Worm (Caenorhabditis elegans) whole organism, L2 larva: Measurements from ENCODE around the gene srx-9.

Experiments
- C34F6.9 ChIP-seq: fragments of 150-350 bp; optimal IDR thresholded peaks from 2 replicates; lab custom pipeline; 2014; ENCODE audit warnings: missing biosample characterization, missing genetic modification characterization
- F13H6.1 ChIP-seq: sonication (generic microtip); optimal IDR thresholded peaks from 2 replicates; lab custom pipeline; 2016; ENCODE audit warnings: missing genetic modification characterization, missing compliant biosample characterization
- R02D3.7 ChIP-seq: fragments of 150-350 bp; optimal IDR thresholded peaks from 2 replicates; lab custom pipeline; 2014; ENCODE audit warnings: missing biosample characterization, missing genetic modification characterization
- Y55F3AM.14 ChIP-seq: fragments of 200-800 bp; sonication (Bioruptor generic); optimal IDR thresholded peaks from 2 replicates; lab custom pipeline; 2018; ENCODE audit warnings: mild to moderate bottlenecking, missing genetic modification characterization, missing compliant biosample characterization
- ZK546.5 ChIP-seq: sonication (generic microtip); optimal IDR thresholded peaks from 2 replicates; lab custom pipeline; 2017; ENCODE audit warnings: missing biosample characterization, missing genetic modification characterization
- aly-2 ChIP-seq: fragments of 150-350 bp; optimal IDR thresholded peaks from 2 replicates; lab custom pipeline; 2014; ENCODE audit warnings: missing biosample characterization, missing genetic modification characterization
- ama-1 ChIP-seq: fragments of 150-350 bp; optimal IDR thresholded peaks from 2 replicates; lab custom pipeline; 2018; ENCODE audit warnings: inconsistent platforms
- blmp-1 ChIP-seq: sonication (generic microtip); optimal IDR thresholded peaks from 2 replicates; lab custom pipeline; 2017; ENCODE audit warnings: missing genetic modification characterization, mild to moderate bottlenecking, missing compliant biosample characterization, antibody characterized with exemption, moderate library complexity; ENCODE audit not compliant: insufficient read depth
- ceh-16 ChIP-seq: fragments of 150-350 bp; optimal IDR thresholded peaks from 2 replicates; lab custom pipeline; 2014; ENCODE audit warnings: missing biosample characterization, missing genetic modification characterization
- ceh-82 ChIP-seq: fragments of 150-350 bp; optimal IDR thresholded peaks from 2 replicates; lab custom pipeline; 2014; ENCODE audit warnings: missing biosample characterization, missing genetic modification characterization
- crh-2 ChIP-seq: sonication (generic microtip); optimal IDR thresholded peaks from 2 replicates; lab custom pipeline; 2017; ENCODE audit warnings: missing biosample characterization, missing genetic modification characterization
- egl-27 ChIP-seq: sonication (generic microtip); optimal IDR thresholded peaks from 3 replicates; lab custom pipeline; 2017; ENCODE audit warnings: missing biosample characterization, missing genetic modification reagents, missing genetic modification characterization
- elt-1 ChIP-seq: fragments of 150-350 bp; optimal IDR thresholded peaks from 2 replicates; lab custom pipeline; 2014; ENCODE audit warnings: missing biosample characterization, missing genetic modification characterization
- fos-1 ChIP-seq: fragments of 150-350 bp; optimal IDR thresholded peaks from 2 replicates; lab custom pipeline; 2014; ENCODE audit warnings: missing biosample characterization, missing genetic modification characterization
- gmeb-1 ChIP-seq: fragments of 150-350 bp; optimal IDR thresholded peaks from 2 replicates; lab custom pipeline; 2014; ENCODE audit warnings: missing biosample characterization, missing genetic modification characterization
- lin-13 ChIP-seq: fragments of 150-350 bp; optimal IDR thresholded peaks from 2 replicates; lab custom pipeline; 2014; ENCODE audit warnings: missing biosample characterization, missing genetic modification reagents, missing genetic modification characterization
- lin-39 ChIP-seq: fragments of 150-350 bp; optimal IDR thresholded peaks from 2 replicates; lab custom pipeline; 2014; ENCODE audit warnings: missing biosample characterization, missing genetic modification reagents, missing genetic modification characterization
- lsy-2 ChIP-seq, 2 experiments: fragments of 150-350 bp in 1 of 2; sonication (generic microtip) in 1 of 2; optimal IDR thresholded peaks; 2 replicates each; lab custom pipeline; 2014 to 2017; ENCODE audit warnings: missing biosample characterization in 2 of 2, missing genetic modification characterization in 2 of 2
- mbf-1 ChIP-seq: sonication (generic microtip); optimal IDR thresholded peaks from 2 replicates; lab custom pipeline; 2017; ENCODE audit warnings: missing biosample characterization, missing genetic modification characterization
- mdl-1 ChIP-seq, 2 experiments: fragments of 150-350 bp in 1 of 2; sonication (generic microtip) in 1 of 2; optimal IDR thresholded peaks; 2 replicates each; lab custom pipeline; 2017; ENCODE audit warnings: missing biosample characterization in 2 of 2, missing genetic modification characterization in 2 of 2
- nhr-10 ChIP-seq: sonication (generic microtip); optimal IDR thresholded peaks from 2 replicates; lab custom pipeline; 2017; ENCODE audit warnings: missing biosample characterization, missing genetic modification characterization
- nhr-11 ChIP-seq: fragments of 150-350 bp; optimal IDR thresholded peaks from 2 replicates; lab custom pipeline; 2014; ENCODE audit warnings: missing biosample characterization, missing genetic modification characterization
- nhr-12 ChIP-seq: fragments of 150-350 bp; optimal IDR thresholded peaks from 2 replicates; lab custom pipeline; 2014; ENCODE audit warnings: missing biosample characterization, missing genetic modification characterization
- nhr-129 ChIP-seq: fragments of 150-350 bp; optimal IDR thresholded peaks from 2 replicates; lab custom pipeline; 2014; ENCODE audit warnings: missing biosample characterization, missing genetic modification characterization
- nhr-21 ChIP-seq: fragments of 150-350 bp; optimal IDR thresholded peaks from 2 replicates; lab custom pipeline; 2014; ENCODE audit warnings: missing biosample characterization, missing genetic modification characterization
- nhr-23 ChIP-seq: fragments of 150-350 bp; optimal IDR thresholded peaks from 2 replicates; lab custom pipeline; 2014; ENCODE audit warnings: missing biosample characterization, missing genetic modification reagents, missing genetic modification characterization
- nhr-237 ChIP-seq: fragments of 150-350 bp; optimal IDR thresholded peaks from 2 replicates; lab custom pipeline; 2014; ENCODE audit warnings: missing biosample characterization, missing genetic modification characterization
- nhr-6 ChIP-seq: fragments of 150-350 bp; optimal IDR thresholded peaks from 2 replicates; lab custom pipeline; 2014; ENCODE audit warnings: missing biosample characterization, missing genetic modification characterization
- peb-1 ChIP-seq: fragments of 150-350 bp; optimal IDR thresholded peaks from 2 replicates; lab custom pipeline; 2014; ENCODE audit warnings: missing biosample characterization, missing genetic modification characterization
- sem-4 ChIP-seq: fragments of 150-350 bp; optimal IDR thresholded peaks from 2 replicates; lab custom pipeline; 2014; ENCODE audit warnings: missing biosample characterization, missing genetic modification reagents, missing genetic modification characterization
- skn-1 ChIP-seq: sonication (generic microtip); optimal IDR thresholded peaks from 2 replicates; lab custom pipeline; 2017; ENCODE audit warnings: missing biosample characterization, missing genetic modification characterization
- sma-3 ChIP-seq: sonication (generic microtip); optimal IDR thresholded peaks from 2 replicates; lab custom pipeline; 2016; ENCODE audit warnings: missing genetic modification reagents, missing genetic modification characterization, missing compliant biosample characterization
- sma-9 ChIP-seq, 2 experiments: fragments of 150-350 bp in 1 of 2; sonication (generic microtip) in 1 of 2; optimal IDR thresholded peaks; 2 replicates each; lab custom pipeline; 2014 to 2016; ENCODE audit warnings: missing genetic modification characterization in 2 of 2, mild to moderate bottlenecking in 1 of 2, missing biosample characterization in 1 of 2, missing compliant biosample characterization in 1 of 2, missing genetic modification reagents in 1 of 2, moderate library complexity in 1 of 2
- snpc-4 ChIP-seq: fragments of 150-350 bp; optimal IDR thresholded peaks from 2 replicates; lab custom pipeline; 2014; ENCODE audit warnings: missing biosample characterization, missing genetic modification characterization
- unc-39 ChIP-seq: fragments of 150-350 bp; optimal IDR thresholded peaks from 2 replicates; lab custom pipeline; 2014; ENCODE audit warnings: missing biosample characterization, missing genetic modification characterization
- unc-55 ChIP-seq: fragments of 150-350 bp; sonication (generic microtip); optimal IDR thresholded peaks from 3 replicates; lab custom pipeline; 2014; ENCODE audit warnings: missing biosample characterization, missing genetic modification reagents, missing genetic modification characterization
- zag-1 ChIP-seq: fragments of 150-350 bp; optimal IDR thresholded peaks from 2 replicates; lab custom pipeline; 2014; ENCODE audit warnings: missing biosample characterization, missing genetic modification characterization
- ztf-1 ChIP-seq: fragments of 200-800 bp; sonication (Bioruptor generic); conservative IDR thresholded peaks from 2 replicates; pipeline ENCODE4 v1.3.6; 2022; ENCODE audit warnings: missing genetic modification characterization, missing compliant biosample characterization
- ztf-11 ChIP-seq: sonication (generic microtip); optimal IDR thresholded peaks from 2 replicates; lab custom pipeline; 2017; ENCODE audit warnings: missing biosample characterization, missing genetic modification characterization
- ztf-4 ChIP-seq: fragments of 150-350 bp; optimal IDR thresholded peaks from 2 replicates; lab custom pipeline; 2014; ENCODE audit warnings: missing biosample characterization, missing genetic modification characterization

The srx-9 gene

DNA sequence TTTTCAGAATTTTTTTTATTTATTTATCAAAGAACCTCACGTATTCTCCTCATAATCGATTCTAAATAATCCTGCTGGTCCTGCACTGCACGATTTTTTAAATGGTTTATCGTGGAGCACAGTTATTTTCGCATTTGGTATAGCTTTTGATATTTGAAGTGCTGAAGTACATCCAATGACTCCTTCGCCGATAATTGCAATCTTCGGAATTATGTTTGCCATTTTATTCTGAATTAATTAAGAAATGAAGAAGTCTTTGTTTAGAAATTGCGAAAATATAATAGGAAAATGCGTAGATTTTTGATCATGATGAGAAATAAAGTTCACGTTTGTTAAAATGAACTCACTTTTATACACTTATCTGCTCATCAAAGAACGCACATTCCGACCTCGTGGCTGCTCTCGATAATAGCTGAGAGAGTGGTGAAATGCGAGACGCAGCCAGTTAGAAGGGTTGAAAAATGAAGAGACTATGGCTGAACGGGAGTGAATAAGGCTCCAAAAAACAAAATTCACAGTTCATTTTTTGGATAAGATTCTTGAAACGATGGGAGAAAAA lies 39.6 kb upstream of the srx-9 start:
- TF ChIP-seq lin-13 (GFP tag; lab: Kevin White, UChicago) (no peak), egl-27 (tag; lab: Kevin White, UChicago) (no peak), lsy-2 (tag; optimal IDR thresholded peaks at IDR 0.05; lab: Kevin White, UChicago) (peak in 1 of 2 experiments; percentile 71), fos-1 (tag; lab: Kevin White, UChicago) (peak; percentile 49), zag-1 (peak; percentile 37), nhr-23 (no peak), sma-3 (GFP tag; lab: Kevin White, UChicago) (no peak), sma-9 (GFP tag; optimal IDR thresholded peaks at IDR 0.05; lab: Kevin White, UChicago) (peak; percentile 95), sma-9 (tag; optimal IDR thresholded peaks at IDR 0.05; lab: Kevin White, UChicago) (no peak), mdl-1 (tag; optimal IDR thresholded peaks at IDR 0.05; lab: Kevin White, UChicago) (peak; percentile 87 to 88), sem-4 (tag; lab: Kevin White, UChicago) (peak; percentile 46), ceh-16 (no peak), snpc-4 (tag; lab: Kevin White, UChicago) (no peak), ama-1 (lab: Kevin White, UChicago) (peak; percentile 88), skn-1 (tag; lab: Kevin White, UChicago) (peak; percentile 34), crh-2 (tag; lab: Kevin White, UChicago) (peak; percentile 78), gmeb-1 (tag; lab: Kevin White, UChicago) (peak; percentile 16), ztf-4 (peak; percentile 6), nhr-129 (peak; percentile 48), F13H6.1 (tag; lab: Kevin White, UChicago) (peak; percentile 64), peb-1 (no peak), C34F6.9 (tag; lab: Kevin White, UChicago) (peak; percentile 76), blmp-1 (tag; lab: Kevin White, UChicago) (no peak), unc-39 (tag; lab: Kevin White, UChicago) (no peak)

DNA sequence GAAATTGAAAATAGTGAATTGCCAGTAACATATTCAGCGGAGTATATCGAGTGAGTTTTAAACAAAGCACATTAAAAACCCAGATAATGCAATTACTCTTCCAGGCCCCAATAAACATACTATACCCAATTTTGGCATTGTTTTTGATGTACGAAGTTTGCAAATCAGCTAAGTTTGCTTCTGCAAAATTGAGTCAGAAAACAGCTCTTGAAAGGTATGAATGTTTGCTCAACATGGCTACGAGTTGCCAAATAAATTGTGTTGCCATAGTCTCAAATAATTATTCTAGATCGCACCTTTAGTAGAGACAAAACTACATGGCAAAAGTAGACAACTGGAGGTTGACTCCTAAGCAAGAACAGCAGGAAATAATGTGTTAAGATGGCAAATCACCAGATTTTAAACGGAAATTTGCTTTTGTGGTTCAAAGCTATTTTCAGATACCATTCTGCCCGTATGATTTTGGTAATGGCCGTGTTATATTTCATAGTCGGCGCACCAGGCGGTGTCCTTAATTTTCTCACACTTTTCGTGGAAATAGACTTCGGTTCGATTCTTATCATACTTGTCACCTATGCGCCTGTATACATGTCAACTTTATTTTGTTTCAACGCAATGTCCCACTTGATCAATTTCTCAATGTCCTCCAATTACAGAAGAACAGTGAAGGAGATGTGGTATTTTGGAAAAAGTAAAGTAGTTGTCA lies 37.3 kb upstream of the srx-9 start:
- TF ChIP-seq nhr-6: no peak
- no peak for TF ChIP-seq nhr-12
- no peak for TF ChIP-seq nhr-11 (tag; lab: Kevin White, UChicago)
- no peak for TF ChIP-seq lin-39
- TF ChIP-seq Y55F3AM.14 (GFP tag; lab: Kevin White, UChicago): no peak
- TF ChIP-seq skn-1 (tag; lab: Kevin White, UChicago): no peak
- no peak for TF ChIP-seq ZK546.5
- TF ChIP-seq ztf-11 (tag; lab: Kevin White, UChicago): no peak
- no peak for TF ChIP-seq sma-3 (GFP tag; lab: Kevin White, UChicago)
- TF ChIP-seq crh-2 (tag; lab: Kevin White, UChicago): no peak
- no peak for TF ChIP-seq R02D3.7 (tag; lab: Kevin White, UChicago)
- no peak for TF ChIP-seq nhr-23
- no peak for TF ChIP-seq gmeb-1 (tag; lab: Kevin White, UChicago)
- TF ChIP-seq ceh-82: no peak
- no peak for TF ChIP-seq ceh-16
- TF ChIP-seq fos-1 (tag; lab: Kevin White, UChicago): no peak
- TF ChIP-seq ama-1 (lab: Kevin White, UChicago): peak; percentile 82
- no peak for TF ChIP-seq mbf-1 (tag; lab: Kevin White, UChicago)
- peak; percentile 10 for TF ChIP-seq nhr-129
- no peak for TF ChIP-seq peb-1
- TF ChIP-seq lin-13 (GFP tag; lab: Kevin White, UChicago): no peak
- peak; percentile 45 for TF ChIP-seq ztf-4
- no peak for TF ChIP-seq mdl-1 (tag; optimal IDR thresholded peaks at IDR 0.05; lab: Kevin White, UChicago)
- TF ChIP-seq nhr-10 (tag; lab: Kevin White, UChicago): no peak
- TF ChIP-seq ztf-1 (GFP tag; lab: Robert Waterston, UW): no peak
- TF ChIP-seq C34F6.9 (tag; lab: Kevin White, UChicago): no peak
- no peak for TF ChIP-seq blmp-1 (tag; lab: Kevin White, UChicago)
- no peak for TF ChIP-seq zag-1
- TF ChIP-seq nhr-21 (tag; lab: Kevin White, UChicago): peak; percentile 33
- TF ChIP-seq aly-2: no peak
- TF ChIP-seq F13H6.1 (tag; lab: Kevin White, UChicago): no peak
- TF ChIP-seq nhr-237: no peak
- no peak for TF ChIP-seq elt-1
- TF ChIP-seq egl-27 (tag; lab: Kevin White, UChicago): no peak
- no peak for TF ChIP-seq unc-55 (GFP tag; lab: Kevin White, UChicago)
